Fruit fly (Drosophila melanogaster): ENCODE data around the gene CG1317.

- TF ChIP-seq psq (optimal IDR thresholded peaks at IDR 0.05) (no peak), insv (optimal IDR thresholded peaks at IDR 0.05) (no peak), ttk (optimal IDR thresholded peaks at IDR 0.05) (no peak), h (optimal IDR thresholded peaks at IDR 0.05) (no peak), Sin3A (optimal IDR thresholded peaks at IDR 0.05) (no peak)
Observed at dm6 chr3L:2400227-2400840, 28.6 kb upstream of the CG1317 start.

Measured in Kc167 (cell line).